Fruit fly (Drosophila melanogaster) whole organism, embryonic: ENCODE data around the gene CG33090.

ENCODE experiments used
- B-H1 ChIP-seq: fragments of 200-800 bp; sonication (Bioruptor generic); IDR thresholded peaks from 3 replicates; pipeline ENCODE4 v1.3.6; 2022; ENCODE audit warnings: missing biosample characterization, missing genetic modification characterization
- BtbVII ChIP-seq: fragments of 200-800 bp; sonication (Bioruptor generic); optimal IDR thresholded peaks from 3 replicates; lab custom pipeline; 2017; ENCODE audit warnings: missing biosample characterization, mild to moderate bottlenecking, missing genetic modification characterization
- C15 ChIP-seq: fragments of 200-800 bp; sonication (Bioruptor generic); IDR thresholded peaks from 3 replicates; pipeline ENCODE4 v1.3.6; 2022; ENCODE audit warnings: missing biosample characterization, missing genetic modification characterization
- CG12769 ChIP-seq: fragments of 200-800 bp; sonication (Bioruptor generic); optimal IDR thresholded peaks from 2 replicates; lab custom pipeline; 2019; ENCODE audit warnings: missing biosample characterization, mild to moderate bottlenecking, missing genetic modification characterization, moderate library complexity
- CG15269 ChIP-seq: fragments of 200-800 bp; sonication (Bioruptor generic); optimal IDR thresholded peaks from 2 replicates; lab custom pipeline; 2018; ENCODE audit warnings: missing biosample characterization, mild to moderate bottlenecking, missing genetic modification characterization, moderate library complexity
- CG16815 ChIP-seq: fragments of 200-800 bp; sonication (Bioruptor generic); optimal IDR thresholded peaks from 3 replicates; lab custom pipeline; 2017; ENCODE audit warnings: missing biosample characterization, mild to moderate bottlenecking, missing genetic modification characterization
- CG17612 ChIP-seq: fragments of 200-800 bp; sonication (Bioruptor generic); IDR thresholded peaks from 2 replicates; pipeline ENCODE4 v1.3.6; 2022; ENCODE audit warnings: missing biosample characterization, missing genetic modification characterization
- CG17802 ChIP-seq: fragments of 200-800 bp; sonication (Bioruptor generic); optimal IDR thresholded peaks from 2 replicates; lab custom pipeline; 2018; ENCODE audit warnings: missing biosample characterization, mild to moderate bottlenecking, missing genetic modification characterization, moderate library complexity
- CG17912 ChIP-seq: fragments of 200-800 bp; sonication (Bioruptor generic); optimal IDR thresholded peaks from 2 replicates; lab custom pipeline; 2018; ENCODE audit warnings: missing biosample characterization, mild to moderate bottlenecking, missing genetic modification characterization
- CG31365 ChIP-seq: fragments of 200-800 bp; sonication (Bioruptor generic); optimal IDR thresholded peaks from 2 replicates; lab custom pipeline; 2018; ENCODE audit warnings: missing biosample characterization, mild to moderate bottlenecking, missing genetic modification characterization
- CG4328 ChIP-seq: fragments of 200-800 bp; sonication (Bioruptor generic); optimal IDR thresholded peaks from 3 replicates; lab custom pipeline; 2017; ENCODE audit warnings: missing biosample characterization, missing genetic modification reagents, missing genetic modification characterization
- CG5953 ChIP-seq: fragments of 200-800 bp; sonication (Bioruptor generic); IDR thresholded peaks from 2 replicates; pipeline ENCODE4 v1.3.6; 2022; ENCODE audit warnings: missing biosample characterization, missing genetic modification characterization
- CG6175 ChIP-seq: fragments of 200-800 bp; sonication (Bioruptor generic); IDR thresholded peaks from 3 replicates; pipeline ENCODE4 v1.3.6; 2022; ENCODE audit warnings: missing biosample characterization, missing genetic modification characterization
- CG7271 ChIP-seq: fragments of 200-800 bp; sonication (Bioruptor generic); optimal IDR thresholded peaks from 2 replicates; lab custom pipeline; 2018; ENCODE audit warnings: missing biosample characterization, mild to moderate bottlenecking, missing genetic modification characterization, moderate library complexity
- D19A ChIP-seq: fragments of 200-800 bp; optimal IDR thresholded peaks from 3 replicates; lab custom pipeline; 2019; ENCODE audit warnings: missing biosample characterization, mild to moderate bottlenecking, missing genetic modification characterization, moderate library complexity
- Dref ChIP-seq: fragments of 200-800 bp; sonication (Bioruptor generic); IDR thresholded peaks from 2 replicates; pipeline ENCODE4 v1.3.6; 2022; ENCODE audit warnings: missing biosample characterization, missing genetic modification characterization
- Hand ChIP-seq: fragments of 200-800 bp; sonication (Bioruptor generic); optimal IDR thresholded peaks from 2 replicates; lab custom pipeline; 2017; ENCODE audit warnings: mild to moderate bottlenecking, missing biosample characterization, missing genetic modification reagents, missing genetic modification characterization
- Lpt ChIP-seq: fragments of >200 bp; optimal IDR thresholded peaks from 2 replicates; lab custom pipeline; 2018; ENCODE audit warnings: missing biosample characterization, missing genetic modification characterization
- Meics ChIP-seq: fragments of 200-800 bp; sonication (Bioruptor generic); optimal IDR thresholded peaks from 2 replicates; lab custom pipeline; 2017; ENCODE audit warnings: missing biosample characterization, mild to moderate bottlenecking, missing genetic modification characterization
- NK7.1 ChIP-seq: fragments of 200-800 bp; sonication (Bioruptor generic); optimal IDR thresholded peaks from 3 replicates; lab custom pipeline; 2016; ENCODE audit warnings: missing biosample characterization, missing genetic modification characterization
- Neu2 ChIP-seq: fragments of 200-800 bp; sonication (Bioruptor generic); optimal IDR thresholded peaks from 3 replicates; lab custom pipeline; 2016; ENCODE audit warnings: missing biosample characterization, missing genetic modification characterization, borderline replicate concordance
- Sry-δ ChIP-seq: fragments of 200-800 bp; sonication (Bioruptor generic); optimal IDR thresholded peaks from 2 replicates; lab custom pipeline; 2016; ENCODE audit warnings: missing biosample characterization, missing genetic modification characterization
- Xbp1 ChIP-seq: fragments of 200-800 bp; sonication (Bioruptor generic); optimal IDR thresholded peaks from 3 replicates; lab custom pipeline; 2016; ENCODE audit warnings: missing biosample characterization, mild to moderate bottlenecking, missing genetic modification characterization
- ara ChIP-seq: fragments of 200-800 bp; sonication (Bioruptor generic); IDR thresholded peaks from 2 replicates; pipeline ENCODE4 v1.3.6; 2022; ENCODE audit warnings: missing biosample characterization, missing genetic modification characterization
- bowl ChIP-seq: fragments of 200-800 bp; sonication (Bioruptor generic); IDR thresholded peaks from 2 replicates; pipeline ENCODE4 v1.3.6; 2022; ENCODE audit warnings: missing biosample characterization, missing genetic modification characterization
- btn ChIP-seq: fragments of 200-800 bp; sonication (Bioruptor generic); optimal IDR thresholded peaks from 2 replicates; lab custom pipeline; 2016; ENCODE audit warnings: missing biosample characterization, missing genetic modification characterization
- chinmo ChIP-seq: fragments of 200-800 bp; sonication (Bioruptor generic); IDR thresholded peaks from 4 replicates; pipeline ENCODE4 v1.3.6; 2022; ENCODE audit warnings: missing biosample characterization, missing genetic modification characterization; ENCODE audit not compliant: partially characterized antibody
- da ChIP-seq: fragments of 200-800 bp; sonication (Bioruptor generic); optimal IDR thresholded peaks from 2 replicates; lab custom pipeline; 2016; ENCODE audit warnings: missing biosample characterization, missing genetic modification characterization
- grn ChIP-seq: fragments of 200-800 bp; sonication (Bioruptor generic); optimal IDR thresholded peaks from 3 replicates; lab custom pipeline; 2017; ENCODE audit warnings: missing biosample characterization, missing genetic modification characterization
- hkb ChIP-seq, 2 experiments: fragments of 200-800 bp in 1 of 2; fragments of >200 bp in 1 of 2; sonication (Bioruptor generic) in 1 of 2; IDR thresholded peaks in 1 of 2; optimal IDR thresholded peaks in 1 of 2; 2 replicates each; pipeline versions ENCODE4 v1.3.6 to Lab custom; 2017 to 2022; ENCODE audit warnings: missing biosample characterization in 1 of 2, missing genetic modification characterization in 1 of 2
- jumu ChIP-seq: fragments of 200-800 bp; sonication (Bioruptor generic); optimal IDR thresholded peaks from 3 replicates; lab custom pipeline; 2016; ENCODE audit warnings: missing biosample characterization, missing genetic modification characterization
- kah ChIP-seq: fragments of 200-800 bp; sonication (Bioruptor generic); optimal IDR thresholded peaks from 2 replicates; lab custom pipeline; 2018; ENCODE audit warnings: missing biosample characterization, mild to moderate bottlenecking, missing genetic modification characterization
- knrl ChIP-seq: fragments of 200-800 bp; sonication (Bioruptor generic); IDR thresholded peaks from 3 replicates; pipeline ENCODE4 v1.3.6; 2022; ENCODE audit warnings: missing biosample characterization, missing genetic modification characterization; ENCODE audit not compliant: partially characterized antibody
- lbe ChIP-seq: fragments of 200-800 bp; sonication (Bioruptor generic); optimal IDR thresholded peaks from 2 replicates; lab custom pipeline; 2016; ENCODE audit warnings: missing biosample characterization, mild to moderate bottlenecking, missing genetic modification characterization
- luna ChIP-seq: fragments of 200-800 bp; sonication (Bioruptor generic); optimal IDR thresholded peaks from 2 replicates; lab custom pipeline; 2016; ENCODE audit warnings: missing biosample characterization, missing genetic modification characterization
- otp ChIP-seq: fragments of 200-800 bp; sonication (Bioruptor generic); IDR thresholded peaks from 3 replicates; pipeline ENCODE4, ENCODE4 v1.3.6; 2022; ENCODE audit warnings: missing biosample characterization, missing genetic modification characterization
- p53 ChIP-seq: fragments of 200-800 bp; sonication (Bioruptor generic); optimal IDR thresholded peaks from 2 replicates; lab custom pipeline; 2016; ENCODE audit warnings: missing biosample characterization, missing genetic modification characterization
- psq ChIP-seq: fragments of 200-800 bp; sonication (Bioruptor generic); optimal IDR thresholded peaks from 2 replicates; lab custom pipeline; 2017; ENCODE audit warnings: missing biosample characterization, missing genetic modification characterization
- sc ChIP-seq, 3 experiments: fragments of >200 bp in 2 of 3; fragments of 200-800 bp in 1 of 3; sonication (Bioruptor generic) in 1 of 3; optimal IDR thresholded peaks; 2 replicates in 2 of 3; 3 replicates in 1 of 3; lab custom pipeline; 2017; ENCODE audit warnings: mild to moderate bottlenecking in 1 of 3, missing biosample characterization in 1 of 3, missing genetic modification characterization in 1 of 3, missing genetic modification reagents in 1 of 3
- sd ChIP-seq: fragments of 200-800 bp; sonication (Bioruptor generic); optimal IDR thresholded peaks from 3 replicates; lab custom pipeline; 2018; ENCODE audit warnings: missing biosample characterization, mild to moderate bottlenecking, missing genetic modification characterization, moderate library complexity
- slp2 ChIP-seq: fragments of 200-800 bp; sonication (Bioruptor generic); optimal IDR thresholded peaks from 2 replicates; lab custom pipeline; 2016; ENCODE audit warnings: missing biosample characterization, missing genetic modification characterization
- sr ChIP-seq: fragments of 200-800 bp; sonication (Bioruptor generic); IDR thresholded peaks from 3 replicates; pipeline ENCODE4 v1.3.6; 2022; ENCODE audit warnings: missing biosample characterization, missing genetic modification characterization
- stwl ChIP-seq: fragments of 200-800 bp; sonication (Bioruptor generic); optimal IDR thresholded peaks from 3 replicates; lab custom pipeline; 2018; ENCODE audit warnings: missing biosample characterization, mild to moderate bottlenecking, missing genetic modification characterization, moderate library complexity
- tio ChIP-seq: fragments of 200-800 bp; sonication (Bioruptor generic); optimal IDR thresholded peaks from 2 replicates; lab custom pipeline; 2017; ENCODE audit warnings: missing biosample characterization, missing genetic modification characterization, inconsistent platforms
- tll ChIP-seq, 2 experiments: fragments of 200-800 bp in 1 of 2; fragments of >200 bp in 1 of 2; sonication (Bioruptor generic) in 1 of 2; optimal IDR thresholded peaks; 2 replicates each; lab custom pipeline; 2017 to 2019; ENCODE audit warnings: missing biosample characterization in 2 of 2, missing genetic modification characterization in 2 of 2, mild to moderate bottlenecking in 1 of 2, moderate library complexity in 1 of 2
- vvl ChIP-seq: fragments of 200-800 bp; sonication (Bioruptor generic); IDR thresholded peaks from 2 replicates; pipeline ENCODE4 v1.3.6; 2022; ENCODE audit warnings: missing biosample characterization, missing genetic modification characterization
- zfh2 ChIP-seq: fragments of 200-800 bp; sonication (Bioruptor generic); optimal IDR thresholded peaks from 2 replicates; lab custom pipeline; 2016; ENCODE audit warnings: missing biosample characterization, missing genetic modification characterization

The CG33090 gene

DNA sequence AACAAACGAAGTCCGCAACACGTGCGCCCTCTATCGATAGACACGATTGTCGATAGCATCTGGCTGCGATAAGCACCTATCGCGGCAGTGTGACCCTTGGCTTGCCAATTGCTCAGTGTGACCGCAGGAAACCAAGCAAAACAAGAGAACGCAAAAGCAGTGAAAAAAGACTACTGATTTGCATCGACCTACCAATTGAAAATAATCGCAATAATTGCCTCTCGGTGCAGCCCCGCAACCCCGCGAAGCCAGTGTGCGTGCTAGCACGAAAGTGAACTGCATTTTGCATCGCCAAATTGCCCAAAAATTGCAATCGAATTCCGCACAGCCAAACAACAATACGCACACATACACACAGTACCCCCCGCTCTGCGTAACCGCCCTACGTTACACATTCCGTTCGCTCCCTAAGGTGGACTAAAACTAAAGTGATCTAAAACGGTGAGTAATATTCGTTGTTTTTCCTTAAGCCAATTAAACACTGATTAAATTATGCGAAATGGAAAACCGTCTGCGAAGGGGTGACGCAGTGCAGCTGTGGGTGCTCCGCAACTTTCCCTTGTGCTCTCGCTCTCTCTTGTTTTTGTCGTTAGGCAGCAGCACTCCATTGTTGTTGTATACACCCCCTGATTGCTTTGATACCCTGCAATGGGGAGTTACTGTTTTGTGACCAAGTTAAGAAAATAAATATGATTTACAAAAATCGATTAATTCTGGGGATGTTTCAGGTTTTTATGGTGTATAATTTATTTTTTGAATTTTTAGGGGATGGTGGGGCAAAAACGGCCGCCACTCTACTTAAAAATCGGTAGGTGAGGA, 21.3 kb downstream of the CG33090 start, which contains the start of gene Rab14 (continued):
- TF ChIP-seq zfh2 (GFP tag; lab: Kevin White, UChicago), result peak; percentile 79
- TF ChIP-seq slp2 (GFP tag; lab: Kevin White, UChicago), result peak; percentile 31
- peak; percentile 68 for TF ChIP-seq B-H1 (GFP tag; lab: Robert Waterston, UW)
- TF ChIP-seq vvl (GFP tag; lab: Robert Waterston, UW), result peak; percentile 93
- TF ChIP-seq btn (GFP tag; lab: Kevin White, UChicago), result peak; percentile 5
- TF ChIP-seq p53 (GFP tag; lab: Kevin White, UChicago), result peak; percentile 32
- peak; percentile 77 for TF ChIP-seq tio (GFP tag; lab: Kevin White, UChicago)
- TF ChIP-seq grn (GFP tag; lab: Kevin White, UChicago), result peak; percentile 73
- TF ChIP-seq CG17612 (GFP tag; lab: Robert Waterston, UW), result 0 out of 2 replicates have a peak, but pooled peaks have one; percentile 20
- TF ChIP-seq CG6175 (GFP tag; lab: Robert Waterston, UW), result peak; percentile 35; the same call in 1 of the 3 replicates
- TF ChIP-seq sc (optimal IDR thresholded peaks at IDR 0.05; lab: Kevin White, UChicago), result no peak
- TF ChIP-seq sc (GFP tag; optimal IDR thresholded peaks at IDR 0.05; lab: Kevin White, UChicago), result peak; percentile 67
- TF ChIP-seq CG16815 (GFP tag; lab: Kevin White, UChicago), result peak; percentile 53
- TF ChIP-seq C15 (GFP tag; lab: Robert Waterston, UW), result peak; percentile 66; the same call in 1 of the 3 replicates
- TF ChIP-seq Neu2, result peak; percentile 52
- peak; percentile 56; the same call in 1 of the 2 replicates for TF ChIP-seq bowl
- TF ChIP-seq knrl (GFP tag; lab: Robert Waterston, UW), result peak; percentile 83
- TF ChIP-seq CG17912, result peak; percentile 78
- peak; percentile 76 for TF ChIP-seq CG12769 (tag; lab: Kevin White, UChicago)
- TF ChIP-seq CG17802 (tag; lab: Kevin White, UChicago), result peak; percentile 47
- peak; percentile 77 for TF ChIP-seq BtbVII (GFP tag; lab: Kevin White, UChicago)
- TF ChIP-seq D19A, result peak; percentile 98
- TF ChIP-seq Lpt, result no peak
- TF ChIP-seq Xbp1 (GFP tag; lab: Kevin White, UChicago), result peak; percentile 78
- TF ChIP-seq Dref (GFP tag; lab: Robert Waterston, UW), result peak; percentile 95
- TF ChIP-seq sd (tag; lab: Kevin White, UChicago), result peak; percentile 99
- TF ChIP-seq CG7271 (tag; lab: Kevin White, UChicago), result no peak
- peak; percentile 74; the same call in 2 of the 3 replicates for TF ChIP-seq otp (GFP tag; lab: Robert Waterston, UW)
- TF ChIP-seq NK7.1 (GFP tag; lab: Kevin White, UChicago), result peak; percentile 34
- peak; percentile 53; the same call in 1 of the 2 replicates for TF ChIP-seq ara (GFP tag; lab: Robert Waterston, UW)
- peak; percentile 22 for TF ChIP-seq psq (GFP tag; lab: Kevin White, UChicago)
- TF ChIP-seq tll (GFP tag; optimal IDR thresholded peaks at IDR 0.05; lab: Kevin White, UChicago), result no peak
- TF ChIP-seq stwl (tag; lab: Kevin White, UChicago), result peak; percentile 91
- peak; percentile 83 for TF ChIP-seq Sry-δ (GFP tag; lab: Kevin White, UChicago)
- TF ChIP-seq CG31365 (tag; lab: Kevin White, UChicago), result no peak
- peak; percentile 85; the same call in 2 of the 4 replicates for TF ChIP-seq chinmo (GFP tag; lab: Robert Waterston, UW)
- peak; percentile 65 for TF ChIP-seq CG5953 (GFP tag; lab: Robert Waterston, UW)
- TF ChIP-seq CG4328 (GFP tag; lab: Kevin White, UChicago), result peak; percentile 61
- TF ChIP-seq kah, result peak; percentile 52
- TF ChIP-seq hkb (optimal IDR thresholded peaks at IDR 0.05; lab: Kevin White, UChicago), result no peak
- peak; percentile 89 for TF ChIP-seq hkb (GFP tag; IDR thresholded peaks at IDR 0.05; lab: Robert Waterston, UW)
- TF ChIP-seq Meics (GFP tag; lab: Kevin White, UChicago), result peak; percentile 84
- TF ChIP-seq lbe, result peak; percentile 81
- TF ChIP-seq jumu (GFP tag; lab: Kevin White, UChicago), result peak; percentile 59
- peak; percentile 35; the same call in 2 of the 3 replicates for TF ChIP-seq sr (GFP tag; lab: Robert Waterston, UW)
- peak; percentile 90 for TF ChIP-seq CG15269 (tag; lab: Kevin White, UChicago)
- peak; percentile 70 for TF ChIP-seq Hand
- TF ChIP-seq luna (GFP tag; lab: Kevin White, UChicago), result peak; percentile 4
- TF ChIP-seq da (GFP tag; lab: Kevin White, UChicago), result no peak
